Worm (Caenorhabditis elegans): ENCODE data around the gene arrd-18.

Gene arrd-18

DNA sequence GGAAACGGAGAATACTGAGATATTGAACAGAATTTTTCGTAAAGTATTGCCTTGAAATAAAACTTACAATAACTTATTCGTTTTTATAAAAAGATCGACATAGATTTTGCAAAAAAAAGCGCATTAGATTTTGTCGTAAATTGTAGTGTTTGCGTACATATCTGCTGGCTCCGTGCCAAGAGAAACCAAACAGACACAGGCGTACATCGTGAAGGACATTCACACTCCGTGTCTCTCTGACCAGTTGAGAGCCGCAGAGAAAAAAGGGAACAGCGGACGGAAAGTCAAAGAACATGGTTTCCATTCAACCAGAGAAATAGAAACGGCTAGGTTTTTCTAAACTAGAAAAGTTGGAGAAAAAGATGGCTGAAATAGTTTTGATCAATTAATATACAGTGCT, 3.4 kb upstream of the arrd-18 start, which contains the start of gene arrd-19 (continued):
- TF ChIP-seq nhr-76 (tag; optimal IDR thresholded peaks at IDR 0.05) (no peak), nhr-237 (tag; optimal IDR thresholded peaks at IDR 0.05) (no peak), sup-37 (GFP tag; optimal IDR thresholded peaks at IDR 0.05) (no peak), swsn-7 (tag; optimal IDR thresholded peaks at IDR 0.05) (peak; percentile 77), elt-2 (tag; optimal IDR thresholded peaks at IDR 0.05) (peak; percentile 16), aly-2 (tag; optimal IDR thresholded peaks at IDR 0.05) (no peak), ceh-82 (tag; optimal IDR thresholded peaks at IDR 0.05) (peak in 2 of 3 experiments; percentile 36 to 76), lin-13 (GFP tag; optimal IDR thresholded peaks at IDR 0.05) (peak; percentile 38), C34B4.2 (tag; optimal IDR thresholded peaks at IDR 0.05) (no peak), ceh-63 (GFP tag; optimal IDR thresholded peaks at IDR 0.05) (no peak), lin-15B (tag; optimal IDR thresholded peaks at IDR 0.05) (peak; percentile 21), fos-1 (tag; optimal IDR thresholded peaks at IDR 0.05) (peak; percentile 53), dsc-1 (tag; optimal IDR thresholded peaks at IDR 0.05) (peak; percentile 46), irx-1 (tag; optimal IDR thresholded peaks at IDR 0.05) (peak; percentile 58), mef-2 (tag; optimal IDR thresholded peaks at IDR 0.05) (no peak), unc-98 (GFP tag; IDR thresholded peaks at IDR 0.05) (no peak), fkh-4 (tag; optimal IDR thresholded peaks at IDR 0.05; ENCODE audit: borderline replicate concordance) (no peak), egl-27 (tag; optimal IDR thresholded peaks at IDR 0.05) (no peak), skn-1 (tag; optimal IDR thresholded peaks at IDR 0.05) (peak; percentile 52), zip-4 (GFP tag; optimal IDR thresholded peaks at IDR 0.05) (no peak), elt-3 (tag; optimal IDR thresholded peaks at IDR 0.05) (peak in 2 of 6 experiments; percentile 5 to 30), nhr-20 (tag; optimal IDR thresholded peaks at IDR 0.05) (peak; percentile 84), unc-86 (tag; optimal IDR thresholded peaks at IDR 0.05) (peak; percentile 39), nhr-47 (tag; optimal IDR thresholded peaks at IDR 0.05) (peak; percentile 69), nhr-12 (tag; optimal IDR thresholded peaks at IDR 0.05) (no peak), jun-1 (tag; optimal IDR thresholded peaks at IDR 0.05) (peak; percentile 29), alr-1 (tag; optimal IDR thresholded peaks at IDR 0.05; ENCODE audit: borderline replicate concordance) (no peak), ets-5 (GFP tag; IDR thresholded peaks at IDR 0.05) (no peak), tlp-1 (tag; optimal IDR thresholded peaks at IDR 0.05) (no peak), ztf-4 (tag; optimal IDR thresholded peaks at IDR 0.05) (no peak), nhr-28 (tag; optimal IDR thresholded peaks at IDR 0.05) (no peak), unc-62 (GFP tag; optimal IDR thresholded peaks at IDR 0.05) (no peak), nhr-11 (tag; optimal IDR thresholded peaks at IDR 0.05) (no peak), nhr-84 (tag; optimal IDR thresholded peaks at IDR 0.05) (no peak), blmp-1 (tag; optimal IDR thresholded peaks at IDR 0.05) (peak; percentile 74), ces-1 (GFP tag; optimal IDR thresholded peaks at IDR 0.05) (no peak), tbx-2 (tag; optimal IDR thresholded peaks at IDR 0.05) (peak; percentile 73), mab-9 (GFP tag; IDR thresholded peaks at IDR 0.05) (peak; percentile 43; the same call in 1 of the 2 replicates), hlh-17 (GFP tag; optimal IDR thresholded peaks at IDR 0.05; ENCODE audit: borderline replicate concordance) (no peak), lin-39 (tag; optimal IDR thresholded peaks at IDR 0.05) (no peak), ztf-11 (tag; optimal IDR thresholded peaks at IDR 0.05) (no peak), aha-1 (tag; optimal IDR thresholded peaks at IDR 0.05) (no peak), ceh-8 (GFP tag; optimal IDR thresholded peaks at IDR 0.05) (no peak), nhr-85 (tag) (peak; percentile 97), dpl-1 (GFP tag; optimal IDR thresholded peaks at IDR 0.05) (peak; percentile 46 to 76 (median 63)), vab-15 (tag; optimal IDR thresholded peaks at IDR 0.05) (no peak), hlh-4 (tag; optimal IDR thresholded peaks at IDR 0.05) (no peak), nhr-19 (GFP tag; conservative IDR thresholded peaks at IDR 0.05) (peak; percentile 77), ama-1 (optimal IDR thresholded peaks at IDR 0.05) (no peak), ceh-90 (tag; optimal IDR thresholded peaks at IDR 0.05) (no peak), sox-4 (tag; optimal IDR thresholded peaks at IDR 0.05) (no peak), nhr-77 (tag; optimal IDR thresholded peaks at IDR 0.05) (peak; percentile 72), pqm-1 (tag; optimal IDR thresholded peaks at IDR 0.05) (no peak), fkh-10 (GFP tag; optimal IDR thresholded peaks at IDR 0.05) (no peak)

Measured in whole organism, L1 larva.